Fruit fly (Drosophila melanogaster): ENCODE data around the gene CG43061.

Gene CG43061

DNA sequence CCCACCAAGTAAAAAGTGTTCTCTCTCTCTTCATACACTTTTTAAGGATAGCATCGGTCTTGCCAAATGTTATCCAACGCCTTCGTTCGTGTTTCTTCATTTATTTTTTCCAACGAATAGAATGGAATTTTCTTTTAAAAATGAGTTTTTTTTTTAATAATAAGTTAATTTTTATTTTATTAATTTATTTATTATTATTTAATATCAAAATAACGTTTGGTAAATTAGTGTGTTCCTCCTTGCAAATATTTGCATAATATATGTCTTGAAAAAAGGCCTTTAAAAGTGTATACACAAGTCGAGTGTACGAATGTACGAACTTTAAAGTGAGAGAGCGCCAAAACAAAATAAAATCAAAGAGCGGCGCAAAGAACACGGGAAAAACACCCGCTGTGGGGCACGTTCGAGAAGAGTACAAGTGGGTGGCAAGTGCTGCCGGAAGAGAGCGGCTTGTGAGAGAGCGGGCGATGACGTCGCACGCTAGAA lies 22.2 kb upstream of the CG43061 start (continued):
- TF ChIP-seq lab (GFP tag; optimal IDR thresholded peaks at IDR 0.05) = peak; percentile 86
- TF ChIP-seq D19A (tag; optimal IDR thresholded peaks at IDR 0.05) = peak; percentile 100
- peak; percentile 45 for TF ChIP-seq CG15514 (GFP tag; optimal IDR thresholded peaks at IDR 0.05)
- no peak for TF ChIP-seq Tbp (GFP tag; optimal IDR thresholded peaks at IDR 0.05)
- TF ChIP-seq dmrt11E (tag; optimal IDR thresholded peaks at IDR 0.05) = peak; percentile 70
- TF ChIP-seq fru (optimal IDR thresholded peaks at IDR 0.05) = no peak
- TF ChIP-seq CG8290 (GFP tag; optimal IDR thresholded peaks at IDR 0.05) = no peak
- no peak for TF ChIP-seq CG8290 (tag; optimal IDR thresholded peaks at IDR 0.05)
- TF ChIP-seq CG8089 (GFP tag; optimal IDR thresholded peaks at IDR 0.05) = no peak
- TF ChIP-seq phol (tag; optimal IDR thresholded peaks at IDR 0.05) = peak; percentile 87
- peak; percentile 63 for TF ChIP-seq CG14441 (GFP tag; IDR thresholded peaks at IDR 0.05)
- TF ChIP-seq peb (GFP tag; IDR thresholded peaks at IDR 0.05) = no peak
- no peak for TF ChIP-seq btn (GFP tag; optimal IDR thresholded peaks at IDR 0.05)
- TF ChIP-seq kni (GFP tag; optimal IDR thresholded peaks at IDR 0.05) = no peak
- peak; percentile 59 for TF ChIP-seq wdn (GFP tag; IDR thresholded peaks at IDR 0.05)
- TF ChIP-seq stc (GFP tag; IDR thresholded peaks at IDR 0.05) = peak; percentile 49
- TF ChIP-seq Dll (GFP tag; IDR thresholded peaks at IDR 0.05; ENCODE audit: partially characterized antibody) = peak; percentile 34; the same call in 1 of the 4 replicates
- TF ChIP-seq CG12104 (GFP tag; optimal IDR thresholded peaks at IDR 0.05) = peak; percentile 77
- TF ChIP-seq nmo (GFP tag; optimal IDR thresholded peaks at IDR 0.05) = peak; percentile 92
- TF ChIP-seq CG10959 (GFP tag; IDR thresholded peaks at IDR 0.05) = 0 out of 2 replicates have a peak, but pooled peaks have one; percentile 4
- no peak for TF ChIP-seq CG14860 (GFP tag; IDR thresholded peaks at IDR 0.05; ENCODE audit: partially characterized antibody)
- TF ChIP-seq Bgb (GFP tag; IDR thresholded peaks at IDR 0.05; ENCODE audit: partially characterized antibody) = no peak
- TF ChIP-seq Oaz (GFP tag; IDR thresholded peaks at IDR 0.05) = no peak
- peak; percentile 76 for TF ChIP-seq CG33557 (GFP tag; optimal IDR thresholded peaks at IDR 0.05)
- no peak for TF ChIP-seq sens-2 (GFP tag; IDR thresholded peaks at IDR 0.05)
- TF ChIP-seq jigr1 (GFP tag; IDR thresholded peaks at IDR 0.05) = no peak
- TF ChIP-seq abd-A (tag; optimal IDR thresholded peaks at IDR 0.05) = no peak
- TF ChIP-seq ewg (GFP tag; optimal IDR thresholded peaks at IDR 0.05) = peak; percentile 69
- peak; percentile 63 for TF ChIP-seq kah (GFP tag; optimal IDR thresholded peaks at IDR 0.05)
- peak; percentile 77 for TF ChIP-seq cato (GFP tag; optimal IDR thresholded peaks at IDR 0.05; ENCODE audit: borderline replicate concordance)
- no peak for TF ChIP-seq CG31388 (GFP tag; optimal IDR thresholded peaks at IDR 0.05)
- TF ChIP-seq CG4707 (GFP tag; optimal IDR thresholded peaks at IDR 0.05) = no peak
- peak; percentile 70 for TF ChIP-seq NFAT (GFP tag; IDR thresholded peaks at IDR 0.05)
- peak; percentile 29 for TF ChIP-seq slou (GFP tag; optimal IDR thresholded peaks at IDR 0.05)
- peak; percentile 67 for TF ChIP-seq CG5953 (GFP tag; IDR thresholded peaks at IDR 0.05)
- TF ChIP-seq gsb-n (tag; optimal IDR thresholded peaks at IDR 0.05) = no peak
- peak; percentile 41; the same call in 2 of the 3 replicates for TF ChIP-seq B-H1 (GFP tag; IDR thresholded peaks at IDR 0.05)
- peak; percentile 12 for TF ChIP-seq pnt (GFP tag; optimal IDR thresholded peaks at IDR 0.05)
- no peak for TF ChIP-seq HLHmδ (GFP tag; optimal IDR thresholded peaks at IDR 0.05)
- TF ChIP-seq Six4 (GFP tag; optimal IDR thresholded peaks at IDR 0.05) = peak; percentile 60
- TF ChIP-seq shn (GFP tag; optimal IDR thresholded peaks at IDR 0.05) = peak; percentile 1
- peak; percentile 44; the same call in 1 of the 2 replicates for TF ChIP-seq CG10321 (GFP tag; IDR thresholded peaks at IDR 0.05)
- peak; percentile 86 for TF ChIP-seq CG3281 (GFP tag; optimal IDR thresholded peaks at IDR 0.05)
- no peak for TF ChIP-seq CG31365 (tag; optimal IDR thresholded peaks at IDR 0.05)
- TF ChIP-seq fd102C (GFP tag; optimal IDR thresholded peaks at IDR 0.05) = no peak
- peak; percentile 80 for TF ChIP-seq CG17359 (tag; optimal IDR thresholded peaks at IDR 0.05)
- peak; percentile 85 for TF ChIP-seq CG30403 (GFP tag; optimal IDR thresholded peaks at IDR 0.05)
- no peak for TF ChIP-seq Antp (GFP tag; optimal IDR thresholded peaks at IDR 0.05)
- TF ChIP-seq tio (GFP tag; optimal IDR thresholded peaks at IDR 0.05) = peak; percentile 81
- peak; percentile 50; the same call in 1 of the 2 replicates for TF ChIP-seq danr (GFP tag; IDR thresholded peaks at IDR 0.05)
- TF ChIP-seq CG16779 (GFP tag; IDR thresholded peaks at IDR 0.05) = no peak

Data from whole organism, embryonic.